Fruit fly (Drosophila melanogaster): ENCODE data around the gene CG14312.

The CG14312 gene

DNA sequence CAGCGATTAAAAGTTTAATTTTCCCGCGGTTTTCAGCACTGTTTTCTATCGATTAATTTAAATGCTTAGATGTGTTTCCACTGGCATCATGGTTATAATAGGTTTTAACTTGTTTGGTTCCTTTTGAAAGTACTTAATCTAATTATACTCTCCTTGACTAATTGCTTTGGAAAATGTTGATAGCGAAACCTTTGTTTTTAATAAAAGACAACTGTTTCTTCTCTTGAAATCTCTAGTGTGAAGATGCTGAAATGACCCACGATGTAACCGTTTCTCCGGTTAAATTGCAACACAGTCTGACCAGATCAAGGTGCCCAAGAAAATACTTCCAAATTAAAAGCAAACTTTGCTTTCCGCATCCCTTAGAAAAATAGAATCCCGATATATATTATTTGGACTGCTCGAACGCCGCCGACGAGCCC lies 15.6 kb upstream of the CG14312 start, which contains the start of gene Dlc90F (continued):
- TF ChIP-seq sc (optimal IDR thresholded peaks at IDR 0.05) (no peak), sc (GFP tag; optimal IDR thresholded peaks at IDR 0.05) (peak; percentile 53), CG2202 (tag; optimal IDR thresholded peaks at IDR 0.05) (peak; percentile 18), CG10979 (tag; optimal IDR thresholded peaks at IDR 0.05) (peak; percentile 38), CG11696 (GFP tag; IDR thresholded peaks at IDR 0.05) (0 out of 2 replicates have a peak, but pooled peaks have one; percentile 28), chinmo (GFP tag; IDR thresholded peaks at IDR 0.05; ENCODE audit: partially characterized antibody) (no peak), CG12236 (GFP tag; optimal IDR thresholded peaks at IDR 0.05) (peak; percentile 19), ftz-f1 (GFP tag; optimal IDR thresholded peaks at IDR 0.05) (no peak), insv (GFP tag; optimal IDR thresholded peaks at IDR 0.05) (peak in 1 of 2 experiments; percentile 19), crp (GFP tag; optimal IDR thresholded peaks at IDR 0.05) (peak in 1 of 2 experiments; percentile 44), CG2116 (GFP tag; optimal IDR thresholded peaks at IDR 0.05) (peak; percentile 82), CG6854 (GFP tag; optimal IDR thresholded peaks at IDR 0.05) (no peak), CG16815 (GFP tag; optimal IDR thresholded peaks at IDR 0.05) (peak; percentile 64), CG9215 (GFP tag; IDR thresholded peaks at IDR 0.05) (peak; percentile 82), CG11085 (GFP tag; IDR thresholded peaks at IDR 0.05) (peak; percentile 67; the same call in 1 of the 2 replicates), CG14441 (GFP tag; IDR thresholded peaks at IDR 0.05) (peak; percentile 81), CG14014 (GFP tag; IDR thresholded peaks at IDR 0.05) (peak; percentile 80), Hey (tag; optimal IDR thresholded peaks at IDR 0.05) (no peak), HLH3B (GFP tag; IDR thresholded peaks at IDR 0.05) (peak; percentile 66; the same call in 1 of the 2 replicates), CG6175 (GFP tag; IDR thresholded peaks at IDR 0.05) (0 out of 3 replicates have a peak, but pooled peaks have one; percentile 24), Xrp1 (GFP tag; IDR thresholded peaks at IDR 0.05) (peak; percentile 82), z (GFP tag; IDR thresholded peaks at IDR 0.05) (no peak), Mrtf (GFP tag; IDR thresholded peaks at IDR 0.05) (peak; percentile 82), pum (GFP tag; optimal IDR thresholded peaks at IDR 0.05) (peak; percentile 77), BEAF-32 (GFP tag; optimal IDR thresholded peaks at IDR 0.05) (peak; percentile 85), CG10267 (tag; optimal IDR thresholded peaks at IDR 0.05) (peak; percentile 95), CG4424 (GFP tag; optimal IDR thresholded peaks at IDR 0.05) (peak; percentile 66), CG15601 (tag; optimal IDR thresholded peaks at IDR 0.05) (peak; percentile 80), Dbx (GFP tag; IDR thresholded peaks at IDR 0.05) (peak; percentile 72; the same call in 2 of the 3 replicates), CG13123 (GFP tag; optimal IDR thresholded peaks at IDR 0.05) (peak; percentile 67), D19A (tag; optimal IDR thresholded peaks at IDR 0.05) (peak; percentile 20), repo (GFP tag; optimal IDR thresholded peaks at IDR 0.05) (peak; percentile 49), pzg (GFP tag; optimal IDR thresholded peaks at IDR 0.05) (peak; percentile 84), CG11560 (tag; IDR thresholded peaks at IDR 0.05) (peak; percentile 83), bbx (GFP tag; IDR thresholded peaks at IDR 0.05; ENCODE audit: partially characterized antibody) (peak; percentile 9; the same call in 1 of the 2 replicates), Ssrp (tag; optimal IDR thresholded peaks at IDR 0.05) (peak; percentile 84), Optix (GFP tag; IDR thresholded peaks at IDR 0.05) (peak; percentile 55; the same call in 2 of the 3 replicates), Fer1 (GFP tag; optimal IDR thresholded peaks at IDR 0.05) (no peak), CG4282 (GFP tag; optimal IDR thresholded peaks at IDR 0.05) (peak; percentile 39), dpn (GFP tag; optimal IDR thresholded peaks at IDR 0.05) (peak; percentile 76 to 85), GATAe (GFP tag; conservative IDR thresholded peaks at IDR 0.05) (no peak), row (GFP tag; IDR thresholded peaks at IDR 0.05) (peak; percentile 89), TFAM (GFP tag; optimal IDR thresholded peaks at IDR 0.05) (peak; percentile 21), en (GFP tag; optimal IDR thresholded peaks at IDR 0.05) (peak; percentile 21), CG17385 (GFP tag; optimal IDR thresholded peaks at IDR 0.05) (peak; percentile 32), CG31441 (GFP tag; IDR thresholded peaks at IDR 0.05) (peak; percentile 75), Jarid2 (GFP tag; optimal IDR thresholded peaks at IDR 0.05) (no peak), NC2β (GFP tag; optimal IDR thresholded peaks at IDR 0.05) (peak; percentile 80), grau (tag; optimal IDR thresholded peaks at IDR 0.05) (peak; percentile 82), cg (GFP tag; optimal IDR thresholded peaks at IDR 0.05) (no peak), fu2 (GFP tag; optimal IDR thresholded peaks at IDR 0.05) (peak; percentile 66)
